Worm (Caenorhabditis elegans): ENCODE results near the gene oig-8.

DNA sequence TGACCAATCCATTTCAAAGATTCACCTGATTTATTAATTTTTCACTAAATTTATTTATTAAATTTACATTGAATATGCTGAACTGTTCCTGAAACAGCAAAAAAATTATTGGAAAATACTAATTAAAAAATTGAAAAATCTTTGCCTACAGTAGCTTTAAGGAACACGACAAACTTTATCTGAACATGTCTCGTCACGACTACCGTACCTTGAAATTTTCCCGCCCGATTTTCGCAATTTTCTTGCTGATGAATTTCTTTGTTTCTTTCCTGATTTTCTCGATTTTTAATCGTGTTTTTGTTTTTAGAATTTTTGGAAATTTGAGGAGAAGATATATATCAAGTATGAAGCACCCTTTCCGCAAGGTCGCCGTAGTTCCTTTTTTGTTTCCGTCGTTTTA is 34.0 kb upstream of the oig-8 start:
- TF ChIP-seq pha-4 (tag; optimal IDR thresholded peaks at IDR 0.05) (no peak), mep-1 (tag; optimal IDR thresholded peaks at IDR 0.05) (no peak), nhr-28 (tag; optimal IDR thresholded peaks at IDR 0.05) (no peak), unc-39 (tag; optimal IDR thresholded peaks at IDR 0.05) (no peak), nhr-12 (tag; optimal IDR thresholded peaks at IDR 0.05) (no peak), ces-1 (GFP tag; optimal IDR thresholded peaks at IDR 0.05) (no peak), nhr-237 (tag; optimal IDR thresholded peaks at IDR 0.05) (no peak), mab-5 (tag; optimal IDR thresholded peaks at IDR 0.05) (no peak), M03D4.4 (tag; optimal IDR thresholded peaks at IDR 0.05) (no peak), unc-62 (GFP tag; optimal IDR thresholded peaks at IDR 0.05) (no peak), elt-1 (tag; optimal IDR thresholded peaks at IDR 0.05; ENCODE audit: borderline replicate concordance, insufficient read depth) (no peak), lin-13 (tag; optimal IDR thresholded peaks at IDR 0.05) (no peak), ztf-11 (tag; optimal IDR thresholded peaks at IDR 0.05) (no peak)
